Worm (Caenorhabditis elegans) whole organism, young adult: ENCODE results near the gene C18E9.7.

Experiments
- B0035.1 ChIP-seq: sonication (generic microtip); optimal IDR thresholded peaks from 2 replicates; lab custom pipeline; 2016; ENCODE audit warnings: missing genetic modification characterization, mild to moderate bottlenecking, missing compliant biosample characterization, missing genotype, missing genetic modification reagents
- B0261.1 ChIP-seq: sonication (generic microtip); optimal IDR thresholded peaks from 2 replicates; lab custom pipeline; 2016; ENCODE audit warnings: mild to moderate bottlenecking, missing genetic modification characterization, moderate library complexity, missing compliant biosample characterization
- F10E7.11 ChIP-seq: sonication (generic microtip); optimal IDR thresholded peaks from 2 replicates; lab custom pipeline; 2017; ENCODE audit warnings: mild to moderate bottlenecking, missing genetic modification characterization, moderate library complexity, missing compliant biosample characterization
- F49E8.2 ChIP-seq: sonication (generic microtip); optimal IDR thresholded peaks from 3 replicates; lab custom pipeline; 2017; ENCODE audit warnings: missing genetic modification characterization, mild to moderate bottlenecking, missing compliant biosample characterization, antibody characterized with exemption, moderate library complexity; ENCODE audit not compliant: insufficient read depth
- F55B11.4 ChIP-seq: sonication (generic microtip); optimal IDR thresholded peaks from 2 replicates; lab custom pipeline; 2016; ENCODE audit warnings: missing compliant biosample characterization, missing genetic modification characterization, borderline replicate concordance; ENCODE audit not compliant: insufficient read depth
- F57C9.4 ChIP-seq: sonication (generic microtip); optimal IDR thresholded peaks from 2 replicates; lab custom pipeline; 2017; ENCODE audit warnings: mild to moderate bottlenecking, missing genetic modification characterization, missing compliant biosample characterization
- Y53F4B.3 ChIP-seq: fragments of 200-800 bp; sonication (Bioruptor generic); IDR thresholded peaks from 2 replicates; pipeline ENCODE4 v1.3.6; 2022; ENCODE audit warnings: missing genetic modification reagents, missing genetic modification characterization, missing compliant biosample characterization
- Y53G8AR.9 ChIP-seq: fragments of 200-800 bp; sonication (Bioruptor generic); conservative IDR thresholded peaks from 2 replicates; pipeline ENCODE4 v1.3.6; 2022; ENCODE audit warnings: missing genetic modification reagents, missing genetic modification characterization, missing compliant biosample characterization
- Y79H2A.3 ChIP-seq: fragments of 200-800 bp; sonication (Bioruptor generic); conservative IDR thresholded peaks from 2 replicates; pipeline ENCODE4 v1.3.6; 2022; ENCODE audit warnings: missing genetic modification reagents, missing genetic modification characterization, missing compliant biosample characterization
- Y95B8A.8 ChIP-seq: fragments of 200-800 bp; sonication (Bioruptor generic); IDR thresholded peaks from 2 replicates; pipeline ENCODE4 v1.3.6; 2022; ENCODE audit warnings: missing genetic modification reagents, missing genetic modification characterization, missing compliant biosample characterization
- aptf-2 ChIP-seq: fragments of 200-800 bp; sonication (Bioruptor generic); conservative IDR thresholded peaks from 2 replicates; pipeline ENCODE4 v1.3.6; 2022; ENCODE audit warnings: missing genetic modification reagents, missing genetic modification characterization, missing compliant biosample characterization
- aptf-3 ChIP-seq: fragments of 200-800 bp; sonication (Bioruptor generic); IDR thresholded peaks from 2 replicates; pipeline ENCODE4 v1.3.6; 2022; ENCODE audit warnings: missing genetic modification characterization, missing compliant biosample characterization
- athp-1 ChIP-seq: sonication (generic microtip); optimal IDR thresholded peaks from 2 replicates; lab custom pipeline; 2017; ENCODE audit warnings: mild to moderate bottlenecking, missing genetic modification characterization, missing compliant biosample characterization
- attf-3 ChIP-seq: fragments of 200-800 bp; sonication (Bioruptor generic); conservative IDR thresholded peaks from 2 replicates; pipeline ENCODE4 v1.3.6; 2022; ENCODE audit warnings: missing genetic modification reagents, missing genetic modification characterization, missing compliant biosample characterization
- attf-5 ChIP-seq: fragments of 200-800 bp; sonication (Bioruptor generic); optimal IDR thresholded peaks from 2 replicates; lab custom pipeline; 2018; ENCODE audit warnings: mild to moderate bottlenecking, missing genetic modification characterization, missing compliant biosample characterization
- attf-6 ChIP-seq: fragments of 200-800 bp; sonication (Bioruptor generic); IDR thresholded peaks from 2 replicates; pipeline ENCODE4 v1.3.6; 2022; ENCODE audit warnings: missing genetic modification reagents, missing genetic modification characterization, missing compliant biosample characterization
- bed-1 ChIP-seq: fragments of 200-800 bp; sonication (Bioruptor generic); IDR thresholded peaks from 2 replicates; pipeline ENCODE4 v1.3.6; 2022; ENCODE audit warnings: missing genetic modification reagents, missing genetic modification characterization, missing compliant biosample characterization
- ccch-3 ChIP-seq: fragments of 200-800 bp; sonication (Bioruptor generic); optimal IDR thresholded peaks from 2 replicates; lab custom pipeline; 2018; ENCODE audit warnings: mild to moderate bottlenecking, missing genetic modification characterization, missing compliant biosample characterization
- cebp-1 ChIP-seq, 2 experiments: fragments of 200-800 bp in 1 of 2; sonication (Bioruptor generic) in 1 of 2; sonication (generic microtip) in 1 of 2; IDR thresholded peaks in 1 of 2; optimal IDR thresholded peaks in 1 of 2; 2 replicates each; pipeline versions ENCODE4 v1.3.6 to Lab custom; 2017 to 2022; ENCODE audit warnings: missing compliant biosample characterization in 2 of 2, missing genetic modification characterization in 2 of 2, mild to moderate bottlenecking in 1 of 2, missing genetic modification reagents in 1 of 2, moderate library complexity in 1 of 2
- ceh-100 ChIP-seq: fragments of 200-800 bp; sonication (Bioruptor generic); IDR thresholded peaks from 2 replicates; pipeline ENCODE4 v1.3.6; 2022; ENCODE audit warnings: missing genetic modification reagents, missing genetic modification characterization, missing compliant biosample characterization
- ceh-91 ChIP-seq: fragments of 200-800 bp; sonication (Bioruptor generic); IDR thresholded peaks from 2 replicates; pipeline ENCODE4 v1.3.6; 2022; ENCODE audit warnings: missing genetic modification reagents, missing genetic modification characterization, missing compliant biosample characterization
- efl-1 ChIP-seq: fragments of 150-350 bp; optimal IDR thresholded peaks from 2 replicates; lab custom pipeline; 2014; ENCODE audit warnings: missing biosample characterization, missing genetic modification reagents, missing genetic modification characterization
- egrh-3 ChIP-seq: fragments of 200-800 bp; sonication (Bioruptor generic); IDR thresholded peaks from 2 replicates; pipeline ENCODE4 v1.3.6; 2022; ENCODE audit warnings: missing genetic modification reagents, missing genetic modification characterization, missing compliant biosample characterization
- fkh-3 ChIP-seq: sonication (generic microtip); optimal IDR thresholded peaks from 2 replicates; lab custom pipeline; 2016; ENCODE audit warnings: mild to moderate bottlenecking, missing genetic modification characterization, missing compliant biosample characterization
- him-1 ChIP-seq: sonication (generic microtip); optimal IDR thresholded peaks from 2 replicates; lab custom pipeline; 2016; ENCODE audit warnings: missing genotype, missing genetic modification reagents, missing genetic modification characterization, missing compliant biosample characterization
- hrde-1 ChIP-seq: sonication (generic microtip); optimal IDR thresholded peaks from 2 replicates; lab custom pipeline; 2016; ENCODE audit warnings: missing genetic modification characterization, mild to moderate bottlenecking, missing compliant biosample characterization, moderate library complexity, missing genotype, missing genetic modification reagents, borderline replicate concordance
- hsf-1 ChIP-seq: fragments of 200-800 bp; sonication (Bioruptor generic); IDR thresholded peaks from 2 replicates; pipeline ENCODE4 v1.3.6; 2022; ENCODE audit warnings: missing genetic modification reagents, missing genetic modification characterization, missing compliant biosample characterization
- lin-54 ChIP-seq: fragments of 200-800 bp; sonication (Bioruptor generic); optimal IDR thresholded peaks from 2 replicates; lab custom pipeline; 2018; ENCODE audit warnings: mild to moderate bottlenecking, missing genetic modification characterization, missing compliant biosample characterization
- lir-1 ChIP-seq: fragments of 200-800 bp; sonication (Bioruptor generic); conservative IDR thresholded peaks from 2 replicates; pipeline ENCODE4 v1.3.6; 2022; ENCODE audit warnings: missing genetic modification reagents, missing genetic modification characterization, missing compliant biosample characterization
- lsl-1 ChIP-seq: fragments of 200-800 bp; sonication (Bioruptor generic); optimal IDR thresholded peaks from 2 replicates; lab custom pipeline; 2018; ENCODE audit warnings: mild to moderate bottlenecking, missing genetic modification characterization, moderate library complexity, missing compliant biosample characterization
- madf-10 ChIP-seq: sonication (generic microtip); optimal IDR thresholded peaks from 2 replicates; lab custom pipeline; 2016; ENCODE audit warnings: mild to moderate bottlenecking, missing genetic modification characterization, missing compliant biosample characterization
- madf-3 ChIP-seq: fragments of 200-800 bp; sonication (Bioruptor generic); IDR thresholded peaks from 2 replicates; pipeline ENCODE4 v1.3.6; 2022; ENCODE audit warnings: missing genetic modification reagents, missing genetic modification characterization, missing compliant biosample characterization
- madf-6 ChIP-seq: fragments of 200-800 bp; sonication (Bioruptor generic); IDR thresholded peaks from 2 replicates; pipeline ENCODE4 v1.3.6; 2022; ENCODE audit warnings: missing genetic modification reagents, missing genetic modification characterization, missing compliant biosample characterization
- madf-8 ChIP-seq: fragments of 200-800 bp; sonication (Bioruptor generic); conservative IDR thresholded peaks from 2 replicates; pipeline ENCODE4 v1.3.6; 2022; ENCODE audit warnings: missing genetic modification reagents, missing genetic modification characterization, missing compliant biosample characterization
- mcd-1 ChIP-seq: fragments of 200-800 bp; sonication (Bioruptor generic); IDR thresholded peaks from 2 replicates; pipeline ENCODE4 v1.3.6; 2022; ENCODE audit warnings: missing genetic modification reagents, missing genetic modification characterization, missing compliant biosample characterization
- nfyb-1 ChIP-seq: fragments of 200-800 bp; sonication (Bioruptor generic); IDR thresholded peaks from 2 replicates; pipeline ENCODE4 v1.3.6; 2022; ENCODE audit warnings: missing genetic modification reagents, missing genetic modification characterization, missing compliant biosample characterization
- nhr-27 ChIP-seq: fragments of 200-800 bp; sonication (Bioruptor generic); optimal IDR thresholded peaks from 2 replicates; lab custom pipeline; 2018; ENCODE audit warnings: mild to moderate bottlenecking, missing genetic modification characterization, moderate library complexity, missing compliant biosample characterization
- nhr-90 ChIP-seq: sonication (generic microtip); optimal IDR thresholded peaks from 2 replicates; lab custom pipeline; 2016; ENCODE audit warnings: missing genotype, mild to moderate bottlenecking, missing genetic modification characterization, missing compliant biosample characterization
- pbrm-1 ChIP-seq: fragments of 200-800 bp; sonication (Bioruptor generic); IDR thresholded peaks from 2 replicates; pipeline ENCODE4 v1.3.6; 2022; ENCODE audit warnings: missing genetic modification reagents, missing genetic modification characterization, missing compliant biosample characterization
- sdz-38 ChIP-seq: sonication (generic microtip); optimal IDR thresholded peaks from 2 replicates; lab custom pipeline; 2016; ENCODE audit warnings: missing genotype, missing genetic modification characterization, missing compliant biosample characterization
- snpc-4 ChIP-seq, 5 experiments: fragments of 150-350 bp in 1 of 5; sonication (generic microtip) in 4 of 5; optimal IDR thresholded peaks; 2 replicates each; lab custom pipeline; 2014 to 2018; ENCODE audit warnings: missing genetic modification characterization in 5 of 5, missing biosample characterization in 3 of 5, antibody characterized with exemption in 2 of 5, mild to moderate bottlenecking in 2 of 5, missing compliant biosample characterization in 2 of 5, missing genotype in 2 of 5, moderate library complexity in 2 of 5, missing genetic modification reagents in 1 of 5
- tlf-1 ChIP-seq: fragments of 200-800 bp; sonication (Bioruptor generic); optimal IDR thresholded peaks from 2 replicates; lab custom pipeline; 2018; ENCODE audit warnings: mild to moderate bottlenecking, missing genetic modification characterization, missing compliant biosample characterization
- unc-130 ChIP-seq: sonication (generic microtip); optimal IDR thresholded peaks from 2 replicates; lab custom pipeline; 2016; ENCODE audit warnings: missing genetic modification reagents, missing genetic modification characterization, missing compliant biosample characterization

The C18E9.7 gene

ce11 chrII:8931405-8932149 lies 51.0 kb downstream of the C18E9.7 start (continued):
- TF ChIP-seq Y79H2A.3 (GFP tag; lab: Robert Waterston, UW) (no peak), fkh-3 (tag; lab: Kevin White, UChicago) (no peak), egrh-3 (GFP tag; lab: Robert Waterston, UW) (peak; percentile 4; the same call in 1 of the 2 replicates), F57C9.4 (tag; lab: Kevin White, UChicago) (no peak), him-1 (tag; lab: Kevin White, UChicago) (no peak), attf-5 (GFP tag; lab: Kevin White, UChicago) (no peak), ceh-91 (GFP tag; lab: Robert Waterston, UW) (no peak), snpc-4 (GFP tag; optimal IDR thresholded peaks at IDR 0.05; lab: Kevin White, UChicago) (no peak), snpc-4 (tag; optimal IDR thresholded peaks at IDR 0.05; lab: Kevin White, UChicago) (peak in 1 of 4 experiments; percentile 10), nhr-90 (tag; lab: Kevin White, UChicago) (no peak), B0035.1 (tag; lab: Kevin White, UChicago) (no peak), hrde-1 (tag; lab: Kevin White, UChicago) (no peak)

- no peak for TF ChIP-seq nhr-27 (tag; lab: Kevin White, UChicago)
- TF ChIP-seq lsl-1 (GFP tag; lab: Kevin White, UChicago), result peak; percentile 34
- TF ChIP-seq F10E7.11 (tag; lab: Kevin White, UChicago), result no peak
- TF ChIP-seq madf-8 (GFP tag; lab: Robert Waterston, UW), result peak; percentile 85
- no peak for TF ChIP-seq him-1 (tag; lab: Kevin White, UChicago)
- TF ChIP-seq F49E8.2, result peak; percentile 22
- no peak for TF ChIP-seq lir-1 (GFP tag; lab: Robert Waterston, UW)
- no peak for TF ChIP-seq ceh-100 (GFP tag; lab: Robert Waterston, UW)
- no peak; the same call in 1 of the 2 replicates for TF ChIP-seq madf-3 (GFP tag; lab: Robert Waterston, UW)
- no peak for TF ChIP-seq Y53G8AR.9 (GFP tag; lab: Robert Waterston, UW)
- peak; percentile 10 for TF ChIP-seq tlf-1 (GFP tag; lab: Kevin White, UChicago)
- TF ChIP-seq aptf-2 (GFP tag; lab: Robert Waterston, UW), result no peak
- peak; percentile 70 for TF ChIP-seq ceh-91 (GFP tag; lab: Robert Waterston, UW)
- no peak for TF ChIP-seq cebp-1 (GFP tag; IDR thresholded peaks at IDR 0.05; lab: Robert Waterston, UW)
- peak; percentile 12 for TF ChIP-seq cebp-1 (tag; optimal IDR thresholded peaks at IDR 0.05; lab: Kevin White, UChicago)
- no peak for TF ChIP-seq attf-3
- TF ChIP-seq attf-6 (GFP tag; lab: Robert Waterston, UW), result 0 out of 2 replicates have a peak, but pooled peaks have one; percentile 30
- peak; percentile 5 for TF ChIP-seq athp-1 (tag; lab: Kevin White, UChicago)
- no peak for TF ChIP-seq B0261.1
- no peak for TF ChIP-seq F55B11.4 (tag; lab: Kevin White, UChicago)
- TF ChIP-seq Y95B8A.8 (GFP tag; lab: Robert Waterston, UW), result peak; percentile 80; the same call in 1 of the 2 replicates
- no peak for TF ChIP-seq madf-10 (tag; lab: Kevin White, UChicago)
- TF ChIP-seq mcd-1 (GFP tag; lab: Robert Waterston, UW), result peak; percentile 18; the same call in 1 of the 2 replicates
- TF ChIP-seq unc-130 (GFP tag; lab: Kevin White, UChicago), result peak; percentile 45
- no peak for TF ChIP-seq aptf-3 (GFP tag; lab: Robert Waterston, UW)
- no peak for TF ChIP-seq ccch-3 (GFP tag; lab: Kevin White, UChicago)
- no peak for TF ChIP-seq fkh-3 (tag; lab: Kevin White, UChicago)
- no peak for TF ChIP-seq Y53F4B.3 (GFP tag; lab: Robert Waterston, UW)
- peak; percentile 90 for TF ChIP-seq madf-6
- TF ChIP-seq sdz-38 (tag; lab: Kevin White, UChicago), result no peak
- peak; percentile 77 for TF ChIP-seq efl-1
- no peak for TF ChIP-seq B0035.1 (tag; lab: Kevin White, UChicago)
- TF ChIP-seq nfyb-1 (GFP tag; lab: Robert Waterston, UW), result no peak
- peak; percentile 63 for TF ChIP-seq hsf-1 (GFP tag; lab: Robert Waterston, UW)
- 0 out of 2 replicates have a peak, but pooled peaks have one; percentile 19 for TF ChIP-seq pbrm-1 (GFP tag; lab: Robert Waterston, UW)
- TF ChIP-seq bed-1 (GFP tag; lab: Robert Waterston, UW), result no peak
- TF ChIP-seq lin-54, result peak; percentile 15
Measured at ce11 chrII:8930763-8931162, 51.8 kb downstream of the C18E9.7 start, which contains the start of gene enol-1. Gene enol-1 (plus strand): TSS chrII:8930997.
